Worm (Caenorhabditis elegans) whole organism, young adult: Measurements from ENCODE around the gene tmem-138.
A peak's percentile ranks its signal among the peaks of the same experiment; 100 is the strongest.

Experiments used
- B0261.1 ChIP-seq: sonication (generic microtip); optimal IDR thresholded peaks from 2 replicates; lab custom pipeline; 2016; ENCODE audit warnings: mild to moderate bottlenecking, missing genetic modification characterization, moderate library complexity, missing compliant biosample characterization
- C17E4.6 ChIP-seq: fragments of 200-800 bp; sonication (Bioruptor generic); IDR thresholded peaks from 2 replicates; pipeline ENCODE4 v1.3.6; 2022; ENCODE audit warnings: missing genetic modification reagents, missing genetic modification characterization, missing compliant biosample characterization
- F23B12.7 ChIP-seq: sonication (generic microtip); optimal IDR thresholded peaks from 2 replicates; lab custom pipeline; 2017; ENCODE audit warnings: missing genetic modification characterization, mild to moderate bottlenecking, missing compliant biosample characterization, antibody characterized with exemption, moderate library complexity; ENCODE audit not compliant: insufficient read depth
- F33H1.4 ChIP-seq: fragments of 200-800 bp; sonication (Bioruptor generic); IDR thresholded peaks from 2 replicates; pipeline ENCODE4 v1.3.6; 2022; ENCODE audit warnings: missing genetic modification reagents, missing genetic modification characterization, missing compliant biosample characterization
- F57C9.4 ChIP-seq: sonication (generic microtip); optimal IDR thresholded peaks from 2 replicates; lab custom pipeline; 2017; ENCODE audit warnings: mild to moderate bottlenecking, missing genetic modification characterization, missing compliant biosample characterization
- K12H6.12 ChIP-seq: fragments of 200-800 bp; sonication (Bioruptor generic); optimal IDR thresholded peaks from 2 replicates; lab custom pipeline; 2018; ENCODE audit warnings: mild to moderate bottlenecking, missing genetic modification characterization, missing compliant biosample characterization
- Y53F4B.3 ChIP-seq: fragments of 200-800 bp; sonication (Bioruptor generic); IDR thresholded peaks from 2 replicates; pipeline ENCODE4 v1.3.6; 2022; ENCODE audit warnings: missing genetic modification reagents, missing genetic modification characterization, missing compliant biosample characterization
- Y53G8AR.9 ChIP-seq: fragments of 200-800 bp; sonication (Bioruptor generic); conservative IDR thresholded peaks from 2 replicates; pipeline ENCODE4 v1.3.6; 2022; ENCODE audit warnings: missing genetic modification reagents, missing genetic modification characterization, missing compliant biosample characterization
- atf-7 ChIP-seq: sonication (generic microtip); optimal IDR thresholded peaks from 2 replicates; lab custom pipeline; 2017; ENCODE audit warnings: mild to moderate bottlenecking, missing genetic modification characterization, missing compliant biosample characterization
- bed-2 ChIP-seq: fragments of 200-800 bp; sonication (Bioruptor generic); IDR thresholded peaks from 2 replicates; pipeline ENCODE4 v1.3.6; 2022; ENCODE audit warnings: missing genetic modification reagents, missing genetic modification characterization, missing compliant biosample characterization
- cebp-1 ChIP-seq, 2 experiments: fragments of 200-800 bp in 1 of 2; sonication (Bioruptor generic) in 1 of 2; sonication (generic microtip) in 1 of 2; IDR thresholded peaks in 1 of 2; optimal IDR thresholded peaks in 1 of 2; 2 replicates each; pipeline versions ENCODE4 v1.3.6 to Lab custom; 2017 to 2022; ENCODE audit warnings: missing compliant biosample characterization in 2 of 2, missing genetic modification characterization in 2 of 2, mild to moderate bottlenecking in 1 of 2, missing genetic modification reagents in 1 of 2, moderate library complexity in 1 of 2
- ceh-100 ChIP-seq: fragments of 200-800 bp; sonication (Bioruptor generic); IDR thresholded peaks from 2 replicates; pipeline ENCODE4 v1.3.6; 2022; ENCODE audit warnings: missing genetic modification reagents, missing genetic modification characterization, missing compliant biosample characterization
- ceh-27 ChIP-seq: fragments of 200-800 bp; sonication (Bioruptor generic); optimal IDR thresholded peaks from 2 replicates; lab custom pipeline; 2018; ENCODE audit warnings: mild to moderate bottlenecking, missing genetic modification characterization, moderate library complexity, missing compliant biosample characterization
- egl-18 ChIP-seq: fragments of 200-800 bp; sonication (Bioruptor generic); IDR thresholded peaks from 2 replicates; pipeline ENCODE4 v1.3.6; 2022; ENCODE audit warnings: missing genetic modification reagents, missing genetic modification characterization, missing compliant biosample characterization
- ekl-4 ChIP-seq: fragments of 200-800 bp; sonication (Bioruptor generic); IDR thresholded peaks from 2 replicates; pipeline ENCODE4 v1.3.6; 2022; ENCODE audit warnings: missing genetic modification reagents, missing genetic modification characterization, missing compliant biosample characterization
- hmg-1.2 ChIP-seq: fragments of 200-800 bp; sonication (Bioruptor generic); IDR thresholded peaks from 2 replicates; pipeline ENCODE4 v1.3.6; 2022; ENCODE audit warnings: missing genetic modification reagents, missing genetic modification characterization, missing compliant biosample characterization
- hrde-1 ChIP-seq: sonication (generic microtip); optimal IDR thresholded peaks from 2 replicates; lab custom pipeline; 2016; ENCODE audit warnings: missing genetic modification characterization, mild to moderate bottlenecking, missing compliant biosample characterization, moderate library complexity, missing genotype, missing genetic modification reagents, borderline replicate concordance
- let-607 ChIP-seq, 2 experiments: fragments of 200-800 bp in 1 of 2; sonication (Bioruptor generic) in 1 of 2; sonication (generic microtip) in 1 of 2; optimal IDR thresholded peaks; 2 replicates each; lab custom pipeline; 2016 to 2018; ENCODE audit warnings: mild to moderate bottlenecking in 2 of 2, missing compliant biosample characterization in 2 of 2, missing genetic modification characterization in 2 of 2, moderate library complexity in 2 of 2, missing genotype in 1 of 2
- lin-35 ChIP-seq, 3 experiments: fragments of 150-350 bp in 2 of 3; sonication (generic microtip) in 1 of 3; optimal IDR thresholded peaks; 2 replicates each; lab custom pipeline; 2014 to 2018; ENCODE audit warnings: missing biosample characterization in 3 of 3, missing genetic modification characterization in 3 of 3, missing genetic modification reagents in 3 of 3
- madf-10 ChIP-seq: sonication (generic microtip); optimal IDR thresholded peaks from 2 replicates; lab custom pipeline; 2016; ENCODE audit warnings: mild to moderate bottlenecking, missing genetic modification characterization, missing compliant biosample characterization
- madf-8 ChIP-seq: fragments of 200-800 bp; sonication (Bioruptor generic); conservative IDR thresholded peaks from 2 replicates; pipeline ENCODE4 v1.3.6; 2022; ENCODE audit warnings: missing genetic modification reagents, missing genetic modification characterization, missing compliant biosample characterization
- mcd-1 ChIP-seq: fragments of 200-800 bp; sonication (Bioruptor generic); IDR thresholded peaks from 2 replicates; pipeline ENCODE4 v1.3.6; 2022; ENCODE audit warnings: missing genetic modification reagents, missing genetic modification characterization, missing compliant biosample characterization
- nfyb-1 ChIP-seq: fragments of 200-800 bp; sonication (Bioruptor generic); IDR thresholded peaks from 2 replicates; pipeline ENCODE4 v1.3.6; 2022; ENCODE audit warnings: missing genetic modification reagents, missing genetic modification characterization, missing compliant biosample characterization
- nhr-179 ChIP-seq: sonication (generic microtip); optimal IDR thresholded peaks from 2 replicates; lab custom pipeline; 2016; ENCODE audit warnings: mild to moderate bottlenecking, missing genetic modification characterization, missing compliant biosample characterization
- nhr-80 ChIP-seq: sonication (generic microtip); optimal IDR thresholded peaks from 2 replicates; lab custom pipeline; 2016; ENCODE audit warnings: missing genetic modification characterization, missing compliant biosample characterization
- nhr-90 ChIP-seq: sonication (generic microtip); optimal IDR thresholded peaks from 2 replicates; lab custom pipeline; 2016; ENCODE audit warnings: missing genotype, mild to moderate bottlenecking, missing genetic modification characterization, missing compliant biosample characterization
- rec-8 ChIP-seq, 2 experiments: sonication (generic microtip); optimal IDR thresholded peaks; 2 replicates each; lab custom pipeline; 2016; ENCODE audit warnings: mild to moderate bottlenecking in 2 of 2, missing genetic modification characterization in 2 of 2, missing genetic modification reagents in 2 of 2, missing genotype in 2 of 2, missing biosample characterization in 1 of 2, missing compliant biosample characterization in 1 of 2, moderate library complexity in 1 of 2
- snpc-1.1 ChIP-seq: sonication (generic microtip); optimal IDR thresholded peaks from 2 replicates; lab custom pipeline; 2017; ENCODE audit warnings: missing genetic modification characterization, mild to moderate bottlenecking, missing compliant biosample characterization, antibody characterized with exemption, moderate library complexity, missing genotype, missing genetic modification reagents; ENCODE audit not compliant: insufficient read depth
- snpc-4 ChIP-seq, 5 experiments: fragments of 150-350 bp in 1 of 5; sonication (generic microtip) in 4 of 5; optimal IDR thresholded peaks; 2 replicates each; lab custom pipeline; 2014 to 2018; ENCODE audit warnings: missing genetic modification characterization in 5 of 5, missing biosample characterization in 3 of 5, antibody characterized with exemption in 2 of 5, mild to moderate bottlenecking in 2 of 5, missing compliant biosample characterization in 2 of 5, missing genotype in 2 of 5, moderate library complexity in 2 of 5, missing genetic modification reagents in 1 of 5
- somi-1 ChIP-seq: fragments of 200-800 bp; sonication (Bioruptor generic); optimal IDR thresholded peaks from 2 replicates; lab custom pipeline; 2018; ENCODE audit warnings: mild to moderate bottlenecking, missing genetic modification characterization, missing compliant biosample characterization
- sptf-2 ChIP-seq: fragments of 200-800 bp; sonication (Bioruptor generic); optimal IDR thresholded peaks from 2 replicates; lab custom pipeline; 2018; ENCODE audit warnings: mild to moderate bottlenecking, missing genetic modification characterization, missing compliant biosample characterization
- tbp1 ChIP-seq: fragments of 200-800 bp; sonication (Bioruptor generic); optimal IDR thresholded peaks from 2 replicates; lab custom pipeline; 2018; ENCODE audit warnings: mild to moderate bottlenecking, missing genetic modification characterization, missing compliant biosample characterization
- zfh-2 ChIP-seq: fragments of 200-800 bp; sonication (Bioruptor generic); conservative IDR thresholded peaks from 2 replicates; pipeline ENCODE4 v1.3.6; 2022; ENCODE audit warnings: missing genetic modification reagents, missing genetic modification characterization, missing compliant biosample characterization
- ztf-18 ChIP-seq: sonication (generic microtip); optimal IDR thresholded peaks from 2 replicates; lab custom pipeline; 2016; ENCODE audit warnings: missing genotype, mild to moderate bottlenecking, missing genetic modification characterization, missing compliant biosample characterization
- ztf-22 ChIP-seq: fragments of 200-800 bp; sonication (Bioruptor generic); optimal IDR thresholded peaks from 2 replicates; lab custom pipeline; 2018; ENCODE audit warnings: mild to moderate bottlenecking, missing genetic modification characterization, moderate library complexity, missing compliant biosample characterization
- ztf-28 ChIP-seq: fragments of 200-800 bp; sonication (Bioruptor generic); IDR thresholded peaks from 2 replicates; pipeline ENCODE4 v1.3.6; 2022; ENCODE audit warnings: missing genetic modification reagents, missing genetic modification characterization, missing compliant biosample characterization
- ztf-3 ChIP-seq: fragments of 200-800 bp; sonication (Bioruptor generic); optimal IDR thresholded peaks from 2 replicates; lab custom pipeline; 2018; ENCODE audit warnings: mild to moderate bottlenecking, missing genetic modification characterization, missing compliant biosample characterization

Gene tmem-138

DNA sequence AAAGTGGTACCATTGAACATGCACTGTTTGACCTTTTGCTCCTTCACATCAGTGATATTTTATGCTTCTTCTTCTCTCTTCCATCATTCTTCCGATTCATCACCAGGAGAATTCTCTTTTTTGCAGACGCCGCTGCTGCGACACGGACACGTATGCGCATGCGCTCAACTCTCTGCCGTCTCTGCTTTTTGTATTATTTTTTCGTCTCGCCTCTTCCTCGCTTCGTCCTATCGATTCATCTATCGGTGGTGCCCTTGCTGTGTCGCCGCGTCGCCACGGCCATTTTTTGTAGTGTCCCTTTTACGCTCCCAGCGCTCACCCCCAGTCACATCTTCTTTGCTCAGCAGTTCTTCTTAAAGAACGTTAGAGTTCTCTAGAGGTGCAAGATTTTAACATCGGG lies 31.0 kb upstream of the tmem-138 start:
- TF ChIP-seq tbp1 (GFP tag; lab: Kevin White, UChicago), result peak; percentile 24
- TF ChIP-seq ceh-100, result peak; percentile 37; the same call in 1 of the 2 replicates
- TF ChIP-seq madf-10 (tag; lab: Kevin White, UChicago), result no peak
- TF ChIP-seq zfh-2 (GFP tag; lab: Robert Waterston, UW), result peak; percentile 83
- no peak for TF ChIP-seq ztf-28 (GFP tag; lab: Robert Waterston, UW)
- no peak for TF ChIP-seq snpc-1.1
- TF ChIP-seq nhr-80 (tag; lab: Kevin White, UChicago), result peak; percentile 4
- TF ChIP-seq cebp-1 (GFP tag; IDR thresholded peaks at IDR 0.05; lab: Robert Waterston, UW), result no peak
- peak; percentile 57 for TF ChIP-seq cebp-1 (tag; optimal IDR thresholded peaks at IDR 0.05; lab: Kevin White, UChicago)
- TF ChIP-seq hmg-1.2 (GFP tag; lab: Robert Waterston, UW), result peak; percentile 61; the same call in 1 of the 2 replicates
- TF ChIP-seq ztf-18, result peak; percentile 8
- TF ChIP-seq Y53G8AR.9, result no peak
- peak; percentile 21 for TF ChIP-seq ceh-27 (GFP tag; lab: Kevin White, UChicago)
- TF ChIP-seq ztf-3 (GFP tag; lab: Kevin White, UChicago), result no peak
- TF ChIP-seq madf-8 (GFP tag; lab: Robert Waterston, UW), result no peak
- TF ChIP-seq nfyb-1 (GFP tag; lab: Robert Waterston, UW), result 0 out of 2 replicates have a peak, but pooled peaks have one; percentile 13
- no peak for TF ChIP-seq sptf-2 (GFP tag; lab: Kevin White, UChicago)
- no peak for TF ChIP-seq rec-8 (tag; optimal IDR thresholded peaks at IDR 0.05; lab: Kevin White, UChicago)
- peak; percentile 27 for TF ChIP-seq K12H6.12 (tag; lab: Kevin White, UChicago)
- TF ChIP-seq let-607 (tag; optimal IDR thresholded peaks at IDR 0.05; lab: Kevin White, UChicago), result peak; percentile 4 to 17
- no peak for TF ChIP-seq snpc-4 (GFP tag; optimal IDR thresholded peaks at IDR 0.05; lab: Kevin White, UChicago)
- no peak for TF ChIP-seq snpc-4 (tag; optimal IDR thresholded peaks at IDR 0.05; lab: Kevin White, UChicago)
- TF ChIP-seq ekl-4 (GFP tag; lab: Robert Waterston, UW), result no peak
- TF ChIP-seq bed-2 (GFP tag; lab: Robert Waterston, UW), result no peak
- TF ChIP-seq mcd-1, result peak; percentile 23; the same call in 1 of the 2 replicates
- no peak for TF ChIP-seq Y53F4B.3
- TF ChIP-seq nhr-90 (tag; lab: Kevin White, UChicago), result no peak

DNA sequence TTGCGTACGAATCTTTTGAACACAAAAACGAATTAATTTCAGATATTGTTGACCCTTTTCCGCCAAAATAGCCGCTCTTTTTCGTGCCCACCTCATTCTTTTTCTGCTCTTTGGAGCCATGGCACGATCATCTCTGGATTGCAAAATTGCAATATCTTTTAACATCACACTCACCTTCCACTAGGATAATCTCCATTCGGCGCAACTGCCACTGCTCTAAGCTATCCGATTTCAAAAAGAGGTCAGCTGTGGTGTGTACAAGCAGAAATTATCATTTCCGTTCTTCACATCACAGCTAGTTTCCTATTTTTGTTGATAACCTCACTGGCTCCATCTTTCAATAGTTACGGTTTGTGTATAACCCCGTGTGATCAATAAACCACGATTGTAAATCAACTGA lies 30.5 kb upstream of the tmem-138 start:
- no peak for TF ChIP-seq nhr-179 (tag; lab: Kevin White, UChicago)
- TF ChIP-seq Y53F4B.3, result no peak
- TF ChIP-seq sptf-2 (GFP tag; lab: Kevin White, UChicago), result no peak
- TF ChIP-seq F33H1.4 (GFP tag; lab: Robert Waterston, UW), result no peak
- TF ChIP-seq somi-1, result no peak
- TF ChIP-seq atf-7 (tag; lab: Kevin White, UChicago), result no peak
- no peak for TF ChIP-seq cebp-1 (GFP tag; IDR thresholded peaks at IDR 0.05; lab: Robert Waterston, UW)
- TF ChIP-seq cebp-1 (tag; optimal IDR thresholded peaks at IDR 0.05; lab: Kevin White, UChicago), result no peak
- no peak for TF ChIP-seq hrde-1
- TF ChIP-seq C17E4.6 (GFP tag; lab: Robert Waterston, UW), result no peak
- TF ChIP-seq F23B12.7 (tag; lab: Kevin White, UChicago), result no peak
- TF ChIP-seq K12H6.12 (tag; lab: Kevin White, UChicago), result no peak
- TF ChIP-seq lin-35 (GFP tag; optimal IDR thresholded peaks at IDR 0.05; lab: Kevin White, UChicago), result no peak
- TF ChIP-seq F57C9.4, result no peak
- TF ChIP-seq B0261.1 (tag; lab: Kevin White, UChicago), result no peak
- TF ChIP-seq ztf-22 (GFP tag; lab: Kevin White, UChicago), result no peak
- no peak for TF ChIP-seq egl-18 (GFP tag; lab: Robert Waterston, UW)
